Fruit fly (Drosophila melanogaster) whole organism, pupa: ENCODE data around the gene vn.

Experiments
- CG10348 ChIP-seq: fragments of 200-800 bp; sonication (Bioruptor generic); IDR thresholded peaks from 2 replicates; pipeline ENCODE4 v1.3.6; 2022; ENCODE audit warnings: missing biosample characterization, missing genetic modification characterization
- CG15710 ChIP-seq: fragments of 200-800 bp; sonication (Bioruptor generic); optimal IDR thresholded peaks from 2 replicates; lab custom pipeline; 2018; ENCODE audit warnings: missing biosample characterization, mild to moderate bottlenecking, missing genetic modification characterization, moderate library complexity
- CG8301 ChIP-seq: fragments of 200-800 bp; sonication (Bioruptor generic); optimal IDR thresholded peaks from 2 replicates; lab custom pipeline; 2018; ENCODE audit warnings: missing biosample characterization, mild to moderate bottlenecking, missing genetic modification characterization
- Pif1B ChIP-seq: fragments of 200-800 bp; sonication (Bioruptor generic); optimal IDR thresholded peaks from 3 replicates; lab custom pipeline; 2016; ENCODE audit warnings: missing biosample characterization, missing genetic modification characterization

DNA sequence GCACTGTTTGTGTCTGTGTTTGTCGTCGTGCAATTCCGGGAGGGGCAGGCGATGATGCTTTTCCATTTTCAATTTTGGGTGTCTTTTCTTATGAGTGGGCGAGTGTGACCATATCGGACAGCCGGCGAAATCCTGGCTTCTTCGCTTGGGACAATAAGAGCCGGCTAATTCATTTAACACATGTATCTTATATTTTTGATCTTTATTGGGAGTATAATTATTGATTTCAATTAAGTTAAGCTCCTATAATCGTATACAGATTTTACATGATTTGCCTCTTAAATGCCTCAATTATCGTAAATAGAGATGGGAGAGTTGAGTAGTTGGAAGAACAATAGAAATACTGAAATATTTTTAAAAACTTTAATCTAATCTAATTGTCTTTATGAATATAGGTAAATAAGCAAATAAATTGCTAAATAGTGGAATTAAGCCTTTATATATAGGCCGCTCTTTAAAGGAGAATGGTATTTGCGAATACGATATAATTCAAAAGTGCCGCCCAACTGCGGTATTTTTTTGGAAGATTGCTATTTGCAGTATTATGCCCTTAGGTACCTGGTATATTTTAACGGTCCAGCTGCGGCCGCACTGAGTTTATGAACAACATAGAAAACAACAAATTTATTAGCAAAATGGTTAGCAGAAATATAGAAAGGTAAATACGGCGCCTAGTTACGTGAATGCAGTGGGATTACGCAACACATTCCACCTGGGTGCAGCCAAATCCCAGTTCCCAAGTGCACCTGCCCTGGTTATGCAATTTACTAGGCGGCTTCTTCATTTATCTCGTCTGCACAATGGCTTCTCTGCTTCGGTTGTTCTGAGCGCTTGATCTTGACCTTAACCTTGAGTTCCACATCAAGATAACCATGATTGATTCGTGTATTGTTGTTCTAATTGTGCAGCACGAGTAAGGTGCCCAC is 65.7 kb downstream of the vn start, which contains the start of the genes Myt1, PGRP-LD and Pmi:
- TF ChIP-seq Pif1B = no peak
- no peak for TF ChIP-seq CG15710
- no peak for TF ChIP-seq CG10348 (GFP tag; lab: Robert Waterston, UW)
- no peak for TF ChIP-seq CG8301 (tag; lab: Kevin White, UChicago)
